Fruit fly (Drosophila melanogaster): ENCODE results near the gene D2hgdh.
A peak's percentile ranks its signal among the peaks of the same experiment; 100 is the strongest.

Gene D2hgdh

dm6 chrX:2166129-2166528 is 24.8 kb downstream of the D2hgdh start (continued):
- TF ChIP-seq chif (GFP tag; optimal IDR thresholded peaks at IDR 0.05) (peak in 1 of 2 experiments; percentile 51), CG2712 (tag; optimal IDR thresholded peaks at IDR 0.05) (peak; percentile 52), seq (GFP tag; IDR thresholded peaks at IDR 0.05) (0 out of 2 replicates have a peak, but pooled peaks have one; percentile 10), Hsf (GFP tag; optimal IDR thresholded peaks at IDR 0.05) (peak; percentile 13), H2.0 (GFP tag; IDR thresholded peaks at IDR 0.05) (peak; percentile 49), Abd-B (GFP tag; optimal IDR thresholded peaks at IDR 0.05) (no peak), CG12219 (GFP tag; optimal IDR thresholded peaks at IDR 0.05) (no peak), CG1792 (GFP tag; optimal IDR thresholded peaks at IDR 0.05) (peak; percentile 22), disco-r (GFP tag; optimal IDR thresholded peaks at IDR 0.05) (no peak), Bgb (GFP tag; IDR thresholded peaks at IDR 0.05; ENCODE audit: partially characterized antibody) (no peak), aop (GFP tag; IDR thresholded peaks at IDR 0.05) (0 out of 2 replicates have a peak, but pooled peaks have one; percentile 26), Oli (tag; optimal IDR thresholded peaks at IDR 0.05) (peak; percentile 46), fd96Cb (tag; optimal IDR thresholded peaks at IDR 0.05) (peak; percentile 51), kah (GFP tag; optimal IDR thresholded peaks at IDR 0.05) (no peak), rib (GFP tag; IDR thresholded peaks at IDR 0.05) (no peak), repo (GFP tag; optimal IDR thresholded peaks at IDR 0.05) (peak; percentile 0), CG3407 (GFP tag; optimal IDR thresholded peaks at IDR 0.05) (peak; percentile 13), CG17385 (GFP tag; optimal IDR thresholded peaks at IDR 0.05) (peak; percentile 24), CG1603 (tag; optimal IDR thresholded peaks at IDR 0.05) (peak; percentile 80), CG10366 (GFP tag; IDR thresholded peaks at IDR 0.05) (peak; percentile 73), Drgx (GFP tag; IDR thresholded peaks at IDR 0.05) (peak; percentile 81), CG17186 (GFP tag; optimal IDR thresholded peaks at IDR 0.05) (peak; percentile 28), CG8388 (GFP tag; optimal IDR thresholded peaks at IDR 0.05) (peak; percentile 56), her (GFP tag; optimal IDR thresholded peaks at IDR 0.05) (no peak), CG16863 (GFP tag; optimal IDR thresholded peaks at IDR 0.05) (peak; percentile 34), CG12391 (tag; optimal IDR thresholded peaks at IDR 0.05) (peak; percentile 52), NC2β (GFP tag; optimal IDR thresholded peaks at IDR 0.05) (peak; percentile 35), pan (optimal IDR thresholded peaks at IDR 0.05) (no peak), pan (GFP tag; optimal IDR thresholded peaks at IDR 0.05 in 1 of 2, IDR thresholded peaks at IDR 0.05 in 1 of 2) (peak in 1 of 2 experiments; percentile 47), zfh2 (GFP tag; optimal IDR thresholded peaks at IDR 0.05) (no peak), NfI (GFP tag; optimal IDR thresholded peaks at IDR 0.05) (peak; percentile 28), CG14667 (GFP tag; IDR thresholded peaks at IDR 0.05) (peak; percentile 29; the same call in 1 of the 2 replicates), CG17328 (GFP tag; IDR thresholded peaks at IDR 0.05) (peak; percentile 82), wor (GFP tag; IDR thresholded peaks at IDR 0.05) (peak; percentile 74), da (GFP tag; optimal IDR thresholded peaks at IDR 0.05) (no peak), dmrt99B (tag; optimal IDR thresholded peaks at IDR 0.05) (peak; percentile 74), CG8944 (GFP tag; optimal IDR thresholded peaks at IDR 0.05) (peak; percentile 50), CG14965 (GFP tag; optimal IDR thresholded peaks at IDR 0.05; ENCODE audit: borderline replicate concordance) (no peak), slbo (GFP tag; IDR thresholded peaks at IDR 0.05) (peak; percentile 53), tgo (GFP tag; IDR thresholded peaks at IDR 0.05) (0 out of 3 replicates have a peak, but pooled peaks have one; percentile 26), CG10565 (GFP tag; optimal IDR thresholded peaks at IDR 0.05) (no peak), CG8089 (GFP tag; optimal IDR thresholded peaks at IDR 0.05) (peak; percentile 38), sens (GFP tag) (peak; percentile 66), dan (GFP tag; IDR thresholded peaks at IDR 0.05) (no peak), Ada2b (GFP tag; IDR thresholded peaks at IDR 0.05) (peak; percentile 43), gcm (GFP tag; optimal IDR thresholded peaks at IDR 0.05) (no peak), CG32772 (GFP tag; IDR thresholded peaks at IDR 0.05) (peak; percentile 59; the same call in 1 of the 2 replicates), esg (GFP tag; conservative IDR thresholded peaks at IDR 0.05) (peak; percentile 51), lilli (GFP tag; optimal IDR thresholded peaks at IDR 0.05) (peak; percentile 5), CG12942 (GFP tag; optimal IDR thresholded peaks at IDR 0.05) (peak; percentile 9), scrt (GFP tag; optimal IDR thresholded peaks at IDR 0.05) (no peak)
